Worm (Caenorhabditis elegans): ENCODE data around the gene C07D10.6.

DNA sequence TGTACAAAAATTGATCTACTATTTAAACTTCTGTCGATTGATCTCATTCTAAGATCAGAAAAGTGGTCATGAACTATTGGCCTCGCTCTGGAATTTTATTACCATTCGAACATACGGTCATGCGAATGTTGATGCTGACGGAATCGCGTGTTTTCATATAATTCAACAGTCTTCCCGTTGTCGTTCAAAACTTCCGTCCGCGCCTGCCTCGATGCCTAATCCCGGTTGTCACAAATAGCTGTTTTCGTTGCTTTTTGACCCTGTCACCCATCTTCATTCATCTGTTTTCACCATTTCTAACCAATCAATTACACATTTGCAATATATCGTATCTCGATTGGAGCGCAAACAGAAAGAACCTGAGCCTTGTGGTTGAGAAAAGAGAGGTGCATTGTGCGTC is 14.3 kb downstream of the C07D10.6 start:
- TF ChIP-seq ztf-26 (tag; optimal IDR thresholded peaks at IDR 0.05) (no peak), sptf-2 (GFP tag; optimal IDR thresholded peaks at IDR 0.05) (no peak), F23B12.7 (tag; optimal IDR thresholded peaks at IDR 0.05; ENCODE audit: insufficient read depth) (no peak), ceh-40 (GFP tag; IDR thresholded peaks at IDR 0.05) (no peak), ccch-3 (GFP tag; optimal IDR thresholded peaks at IDR 0.05) (no peak), ama-1 (optimal IDR thresholded peaks at IDR 0.05) (no peak), ama-1 (GFP tag; optimal IDR thresholded peaks at IDR 0.05) (no peak), lsl-1 (GFP tag; optimal IDR thresholded peaks at IDR 0.05) (no peak), ceh-91 (GFP tag; IDR thresholded peaks at IDR 0.05) (no peak), unc-62 (GFP tag; optimal IDR thresholded peaks at IDR 0.05) (no peak), lsy-27 (tag; optimal IDR thresholded peaks at IDR 0.05; ENCODE audit: borderline replicate concordance, insufficient read depth) (no peak)
